Worm (Caenorhabditis elegans) whole organism, L2 larva: Measurements from ENCODE around the gene clec-27.

Source experiments
- C34F6.9 ChIP-seq: fragments of 150-350 bp; optimal IDR thresholded peaks from 2 replicates; lab custom pipeline; 2014; ENCODE audit warnings: missing biosample characterization, missing genetic modification characterization
- F13H6.1 ChIP-seq: sonication (generic microtip); optimal IDR thresholded peaks from 2 replicates; lab custom pipeline; 2016; ENCODE audit warnings: missing genetic modification characterization, missing compliant biosample characterization
- R02D3.7 ChIP-seq: fragments of 150-350 bp; optimal IDR thresholded peaks from 2 replicates; lab custom pipeline; 2014; ENCODE audit warnings: missing biosample characterization, missing genetic modification characterization
- Y55F3AM.14 ChIP-seq: fragments of 200-800 bp; sonication (Bioruptor generic); optimal IDR thresholded peaks from 2 replicates; lab custom pipeline; 2018; ENCODE audit warnings: mild to moderate bottlenecking, missing genetic modification characterization, missing compliant biosample characterization
- alr-1 ChIP-seq: fragments of 150-350 bp; optimal IDR thresholded peaks from 2 replicates; lab custom pipeline; 2014; ENCODE audit warnings: missing biosample characterization, missing genetic modification characterization
- ceh-16 ChIP-seq: fragments of 150-350 bp; optimal IDR thresholded peaks from 2 replicates; lab custom pipeline; 2014; ENCODE audit warnings: missing biosample characterization, missing genetic modification characterization
- ceh-82 ChIP-seq: fragments of 150-350 bp; optimal IDR thresholded peaks from 2 replicates; lab custom pipeline; 2014; ENCODE audit warnings: missing biosample characterization, missing genetic modification characterization
- crh-2 ChIP-seq: sonication (generic microtip); optimal IDR thresholded peaks from 2 replicates; lab custom pipeline; 2017; ENCODE audit warnings: missing biosample characterization, missing genetic modification characterization
- egl-27 ChIP-seq: sonication (generic microtip); optimal IDR thresholded peaks from 3 replicates; lab custom pipeline; 2017; ENCODE audit warnings: missing biosample characterization, missing genetic modification reagents, missing genetic modification characterization
- fos-1 ChIP-seq: fragments of 150-350 bp; optimal IDR thresholded peaks from 2 replicates; lab custom pipeline; 2014; ENCODE audit warnings: missing biosample characterization, missing genetic modification characterization
- gmeb-1 ChIP-seq: fragments of 150-350 bp; optimal IDR thresholded peaks from 2 replicates; lab custom pipeline; 2014; ENCODE audit warnings: missing biosample characterization, missing genetic modification characterization
- lsy-2 ChIP-seq, 2 experiments: fragments of 150-350 bp in 1 of 2; sonication (generic microtip) in 1 of 2; optimal IDR thresholded peaks; 2 replicates each; lab custom pipeline; 2014 to 2017; ENCODE audit warnings: missing biosample characterization in 2 of 2, missing genetic modification characterization in 2 of 2
- mab-5 ChIP-seq: fragments of 150-350 bp; optimal IDR thresholded peaks from 2 replicates; lab custom pipeline; 2014; ENCODE audit warnings: missing biosample characterization, missing genetic modification characterization
- mbf-1 ChIP-seq: sonication (generic microtip); optimal IDR thresholded peaks from 2 replicates; lab custom pipeline; 2017; ENCODE audit warnings: missing biosample characterization, missing genetic modification characterization
- mdl-1 ChIP-seq, 2 experiments: fragments of 150-350 bp in 1 of 2; sonication (generic microtip) in 1 of 2; optimal IDR thresholded peaks; 2 replicates each; lab custom pipeline; 2017; ENCODE audit warnings: missing biosample characterization in 2 of 2, missing genetic modification characterization in 2 of 2
- nhr-12 ChIP-seq: fragments of 150-350 bp; optimal IDR thresholded peaks from 2 replicates; lab custom pipeline; 2014; ENCODE audit warnings: missing biosample characterization, missing genetic modification characterization
- nhr-129 ChIP-seq: fragments of 150-350 bp; optimal IDR thresholded peaks from 2 replicates; lab custom pipeline; 2014; ENCODE audit warnings: missing biosample characterization, missing genetic modification characterization
- nhr-21 ChIP-seq: fragments of 150-350 bp; optimal IDR thresholded peaks from 2 replicates; lab custom pipeline; 2014; ENCODE audit warnings: missing biosample characterization, missing genetic modification characterization
- nhr-23 ChIP-seq: fragments of 150-350 bp; optimal IDR thresholded peaks from 2 replicates; lab custom pipeline; 2014; ENCODE audit warnings: missing biosample characterization, missing genetic modification reagents, missing genetic modification characterization
- nhr-237 ChIP-seq: fragments of 150-350 bp; optimal IDR thresholded peaks from 2 replicates; lab custom pipeline; 2014; ENCODE audit warnings: missing biosample characterization, missing genetic modification characterization
- nhr-25 ChIP-seq: fragments of 150-350 bp; sonication (generic microtip); optimal IDR thresholded peaks from 3 replicates; lab custom pipeline; 2014; ENCODE audit warnings: missing biosample characterization, missing genetic modification characterization
- nhr-6 ChIP-seq: fragments of 150-350 bp; optimal IDR thresholded peaks from 2 replicates; lab custom pipeline; 2014; ENCODE audit warnings: missing biosample characterization, missing genetic modification characterization
- peb-1 ChIP-seq: fragments of 150-350 bp; optimal IDR thresholded peaks from 2 replicates; lab custom pipeline; 2014; ENCODE audit warnings: missing biosample characterization, missing genetic modification characterization
- sem-4 ChIP-seq: fragments of 150-350 bp; optimal IDR thresholded peaks from 2 replicates; lab custom pipeline; 2014; ENCODE audit warnings: missing biosample characterization, missing genetic modification reagents, missing genetic modification characterization
- skn-1 ChIP-seq: sonication (generic microtip); optimal IDR thresholded peaks from 2 replicates; lab custom pipeline; 2017; ENCODE audit warnings: missing biosample characterization, missing genetic modification characterization
- sma-3 ChIP-seq: sonication (generic microtip); optimal IDR thresholded peaks from 2 replicates; lab custom pipeline; 2016; ENCODE audit warnings: missing genetic modification reagents, missing genetic modification characterization, missing compliant biosample characterization
- snpc-4 ChIP-seq: fragments of 150-350 bp; optimal IDR thresholded peaks from 2 replicates; lab custom pipeline; 2014; ENCODE audit warnings: missing biosample characterization, missing genetic modification characterization
- zag-1 ChIP-seq: fragments of 150-350 bp; optimal IDR thresholded peaks from 2 replicates; lab custom pipeline; 2014; ENCODE audit warnings: missing biosample characterization, missing genetic modification characterization
- ztf-1 ChIP-seq: fragments of 200-800 bp; sonication (Bioruptor generic); conservative IDR thresholded peaks from 2 replicates; pipeline ENCODE4 v1.3.6; 2022; ENCODE audit warnings: missing genetic modification characterization, missing compliant biosample characterization
- ztf-4 ChIP-seq: fragments of 150-350 bp; optimal IDR thresholded peaks from 2 replicates; lab custom pipeline; 2014; ENCODE audit warnings: missing biosample characterization, missing genetic modification characterization

Gene clec-27

DNA sequence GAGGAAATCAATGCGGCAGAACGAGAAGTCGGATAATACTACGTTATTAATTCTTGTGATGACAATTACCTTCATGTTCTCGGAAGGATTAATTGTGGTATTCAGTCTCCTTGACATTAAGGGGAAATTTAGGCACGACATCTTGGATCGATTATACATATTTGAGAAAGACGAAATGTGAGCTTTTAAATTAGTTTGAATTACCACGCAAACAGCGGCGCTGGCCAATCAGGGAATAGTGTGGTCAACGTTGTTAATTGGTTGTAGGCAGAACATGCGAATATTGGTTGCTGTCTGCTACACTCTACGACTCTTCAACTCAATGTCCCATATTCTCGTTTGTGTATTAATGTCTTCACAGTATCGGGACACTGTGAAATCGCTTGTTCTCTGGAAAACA is 20.5 kb downstream of the clec-27 start, which contains the start of gene F49A5.10:
Gene F49A5.10, plus strand, starts transcription at position 301 of the 400 bp plus-strand sequence.
- TF ChIP-seq nhr-6 (tag; lab: Kevin White, UChicago): no peak

- TF ChIP-seq mab-5 (tag; lab: Kevin White, UChicago) (no peak), nhr-12 (tag; lab: Kevin White, UChicago) (no peak), nhr-21 (tag; lab: Kevin White, UChicago) (no peak), nhr-129 (tag; lab: Kevin White, UChicago) (no peak), zag-1 (tag; lab: Kevin White, UChicago) (no peak), R02D3.7 (tag; lab: Kevin White, UChicago) (no peak), mdl-1 (tag; optimal IDR thresholded peaks at IDR 0.05; lab: Kevin White, UChicago) (no peak), F13H6.1 (tag; lab: Kevin White, UChicago) (no peak)
Observed at ce11 chrV:16879532-16879931, 25.1 kb downstream of the clec-27 start.

- no peak for TF ChIP-seq sma-3
- no peak for TF ChIP-seq mbf-1 (tag; lab: Kevin White, UChicago)
- TF ChIP-seq mdl-1 (tag; optimal IDR thresholded peaks at IDR 0.05; lab: Kevin White, UChicago): no peak
- TF ChIP-seq ceh-82 (tag; lab: Kevin White, UChicago): no peak
- no peak for TF ChIP-seq ztf-4
- TF ChIP-seq nhr-129 (tag; lab: Kevin White, UChicago): no peak
- TF ChIP-seq nhr-25 (tag; lab: Kevin White, UChicago): no peak
- TF ChIP-seq C34F6.9 (tag; lab: Kevin White, UChicago): no peak
- no peak for TF ChIP-seq mab-5 (tag; lab: Kevin White, UChicago)
- TF ChIP-seq crh-2 (tag; lab: Kevin White, UChicago): no peak
- no peak for TF ChIP-seq nhr-237 (tag; lab: Kevin White, UChicago)
- no peak for TF ChIP-seq egl-27 (tag; lab: Kevin White, UChicago)
- no peak for TF ChIP-seq alr-1 (tag; lab: Kevin White, UChicago)
Observed at ce11 chrV:16880054-16880453, 25.6 kb downstream of the clec-27 start, which contains the start of gene F09C6.3. F09C6.3 (minus strand) TSS chrV:16880154.

ce11 chrV:16880679-16881078 is 26.2 kb downstream of the clec-27 start, which contains the start of gene F09C6.14:
F09C6.14 (plus strand) TSS chrV:16880979.
- no peak for TF ChIP-seq ztf-1
- no peak for TF ChIP-seq lsy-2 (tag; optimal IDR thresholded peaks at IDR 0.05; lab: Kevin White, UChicago)
- TF ChIP-seq mdl-1 (tag; optimal IDR thresholded peaks at IDR 0.05; lab: Kevin White, UChicago): no peak
- no peak for TF ChIP-seq Y55F3AM.14 (GFP tag; lab: Kevin White, UChicago)
- no peak for TF ChIP-seq F13H6.1 (tag; lab: Kevin White, UChicago)
- no peak for TF ChIP-seq nhr-129 (tag; lab: Kevin White, UChicago)
- TF ChIP-seq, all 48 proteins: peak for 0

DNA sequence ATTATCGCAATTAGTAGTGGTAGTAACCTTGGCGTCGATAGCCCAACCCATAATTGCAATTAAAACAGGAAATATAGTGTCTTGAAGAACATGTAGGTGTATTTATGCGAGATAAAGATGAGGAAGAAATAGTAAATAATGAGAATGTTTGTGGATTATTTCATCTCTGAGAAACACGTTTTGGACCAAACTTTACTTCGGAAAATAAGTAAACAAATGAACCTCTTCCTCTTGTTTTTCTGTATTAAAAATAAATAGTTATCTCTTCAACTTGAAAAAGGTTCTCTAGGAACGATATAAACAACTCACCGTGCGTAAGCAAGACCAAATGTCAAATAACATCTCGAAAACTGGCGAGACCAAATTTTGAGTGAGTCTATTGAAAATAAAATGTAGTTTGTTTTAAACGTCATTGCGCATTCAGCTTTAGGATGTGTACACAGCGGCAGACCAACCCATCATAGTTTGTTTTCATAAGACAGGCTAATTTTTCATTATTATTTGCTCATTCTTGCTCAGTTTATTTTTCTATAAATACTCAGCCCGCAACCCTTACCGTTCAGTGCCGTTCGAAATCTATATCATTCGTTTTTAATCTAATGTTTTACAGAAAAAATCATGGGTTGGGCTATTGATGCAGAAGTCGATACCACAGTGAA is 28.0 kb downstream of the clec-27 start, which contains the start of the genes F09C6.11 and F09C6.12:
Gene F09C6.11, minus strand, starts transcription at position 51 of the 659 bp plus-strand sequence.
Gene F09C6.12, plus strand, starts transcription at position 609 of the 659 bp plus-strand sequence.
- no peak for TF ChIP-seq nhr-23 (tag; lab: Kevin White, UChicago)
- no peak for TF ChIP-seq peb-1
- no peak for TF ChIP-seq skn-1 (tag; lab: Kevin White, UChicago)
- no peak for TF ChIP-seq sem-4 (tag; lab: Kevin White, UChicago)
- TF ChIP-seq ceh-82 (tag; lab: Kevin White, UChicago): no peak
- no peak for TF ChIP-seq snpc-4 (tag; lab: Kevin White, UChicago)

ce11 chrV:16884744-16885143 is 30.3 kb downstream of the clec-27 start, which contains the start of gene F09C6.13:
F09C6.13 (plus strand) TSS chrV:16885044.
- TF ChIP-seq nhr-237 (tag; lab: Kevin White, UChicago): no peak
- no peak for TF ChIP-seq fos-1 (tag; lab: Kevin White, UChicago)
- no peak for TF ChIP-seq ceh-16 (tag; lab: Kevin White, UChicago)
- TF ChIP-seq gmeb-1: no peak
